Fruit fly (Drosophila melanogaster) whole organism, adult: ENCODE measurements around the gene hiro.

ENCODE experiments used
- CG11617 ChIP-seq: fragments of 200-800 bp; sonication (Bioruptor generic); optimal IDR thresholded peaks from 2 replicates; lab custom pipeline; 2017; ENCODE audit warnings: mild to moderate bottlenecking, missing biosample characterization, missing genetic modification reagents, missing genetic modification characterization
- CG12768 ChIP-seq: fragments of 200-800 bp; sonication (Bioruptor generic); optimal IDR thresholded peaks from 2 replicates; lab custom pipeline; 2017; ENCODE audit warnings: missing biosample characterization, missing genetic modification characterization, mild to moderate bottlenecking, moderate library complexity, missing genetic modification reagents
- CG14711 ChIP-seq: fragments of 200-800 bp; sonication (Bioruptor generic); optimal IDR thresholded peaks from 2 replicates; lab custom pipeline; 2018; ENCODE audit warnings: missing biosample characterization, mild to moderate bottlenecking, missing genetic modification characterization, moderate library complexity
- CG1620 ChIP-seq: fragments of 200-800 bp; sonication (Bioruptor generic); optimal IDR thresholded peaks from 2 replicates; lab custom pipeline; 2016; ENCODE audit warnings: missing biosample characterization, missing genetic modification characterization
- CG33017 ChIP-seq: fragments of 200-800 bp; sonication (Bioruptor generic); optimal IDR thresholded peaks from 2 replicates; lab custom pipeline; 2018; ENCODE audit warnings: missing biosample characterization, mild to moderate bottlenecking, missing genetic modification characterization, moderate library complexity
- CG5204 ChIP-seq: fragments of 200-800 bp; sonication (Bioruptor generic); optimal IDR thresholded peaks from 2 replicates; lab custom pipeline; 2016; ENCODE audit warnings: missing biosample characterization, missing genetic modification characterization
- CG7045 ChIP-seq: fragments of 200-800 bp; sonication (Bioruptor generic); optimal IDR thresholded peaks from 2 replicates; lab custom pipeline; 2017; ENCODE audit warnings: missing biosample characterization, mild to moderate bottlenecking, missing genetic modification characterization
- CG7101 ChIP-seq: fragments of 200-800 bp; sonication (Bioruptor generic); optimal IDR thresholded peaks from 2 replicates; lab custom pipeline; 2018; ENCODE audit warnings: missing biosample characterization, mild to moderate bottlenecking, missing genetic modification characterization, moderate library complexity
- Clk ChIP-seq: fragments of 200-800 bp; sonication (Bioruptor generic); optimal IDR thresholded peaks from 2 replicates; lab custom pipeline; 2017; ENCODE audit warnings: missing biosample characterization, missing genetic modification characterization
- Crg-1 ChIP-seq: fragments of 200-800 bp; sonication (Bioruptor generic); optimal IDR thresholded peaks from 2 replicates; lab custom pipeline; 2016; ENCODE audit warnings: missing biosample characterization, missing genetic modification characterization
- Hr96 ChIP-seq: fragments of 200-800 bp; sonication (Bioruptor generic); optimal IDR thresholded peaks from 2 replicates; lab custom pipeline; 2016; ENCODE audit warnings: missing biosample characterization, missing genetic modification characterization
- Mnt ChIP-seq: fragments of 200-800 bp; sonication (Bioruptor generic); optimal IDR thresholded peaks from 2 replicates; lab custom pipeline; 2016; ENCODE audit warnings: missing biosample characterization, mild to moderate bottlenecking, missing genetic modification characterization
- bab1 ChIP-seq: fragments of 200-800 bp; sonication (Bioruptor generic); optimal IDR thresholded peaks from 3 replicates; lab custom pipeline; 2019; ENCODE audit warnings: missing biosample characterization, mild to moderate bottlenecking, missing genetic modification characterization, moderate library complexity
- cic ChIP-seq: fragments of 200-800 bp; sonication (Bioruptor generic); optimal IDR thresholded peaks from 2 replicates; lab custom pipeline; 2017; ENCODE audit warnings: missing biosample characterization, mild to moderate bottlenecking, missing genetic modification characterization, moderate library complexity
- cnc ChIP-seq, 2 experiments: fragments of >200 bp; optimal IDR thresholded peaks; 2 replicates each; lab custom pipeline; 2017
- kay ChIP-seq: fragments of 200-800 bp; sonication (Bioruptor generic); peaks from one replicate; lab custom pipeline; 2016; ENCODE audit warnings: missing biosample characterization, missing genetic modification characterization, borderline replicate concordance
- ovo ChIP-seq: fragments of 200-800 bp; sonication (Bioruptor generic); optimal IDR thresholded peaks from 2 replicates; lab custom pipeline; 2016; ENCODE audit warnings: missing biosample characterization, missing genetic modification characterization
- pad ChIP-seq: fragments of 200-800 bp; sonication (Bioruptor generic); optimal IDR thresholded peaks from 3 replicates; lab custom pipeline; 2017; ENCODE audit warnings: missing biosample characterization, missing genetic modification characterization, mild to moderate bottlenecking, moderate library complexity, missing genetic modification reagents
- tj ChIP-seq: fragments of 200-800 bp; sonication (Bioruptor generic); optimal IDR thresholded peaks from 3 replicates; lab custom pipeline; 2017; ENCODE audit warnings: missing biosample characterization, mild to moderate bottlenecking, missing genetic modification characterization, moderate library complexity
- toe ChIP-seq: fragments of 200-800 bp; sonication (Bioruptor generic); optimal IDR thresholded peaks from 2 replicates; lab custom pipeline; 2016; ENCODE audit warnings: missing biosample characterization, missing genetic modification characterization

Gene hiro

DNA sequence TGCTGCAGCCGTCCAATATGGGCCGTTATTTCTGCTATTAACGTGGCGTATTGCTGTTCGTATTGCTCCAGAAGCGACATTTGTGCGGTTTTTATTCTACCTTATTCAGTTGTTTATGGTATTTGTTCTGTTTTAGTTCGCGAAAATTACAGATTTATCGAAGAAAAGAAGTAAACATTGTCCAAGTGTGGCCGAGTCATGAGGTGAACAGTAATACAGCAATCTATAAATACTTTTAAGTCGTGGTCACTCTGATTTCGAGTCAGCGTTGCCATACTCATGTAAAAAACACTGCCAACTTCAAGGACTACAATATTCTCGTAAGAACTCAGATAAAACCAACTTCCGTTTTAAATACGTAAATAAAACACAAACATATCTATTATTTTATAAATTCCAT, 4.9 kb upstream of the hiro start, which contains the start of gene Vti1a:
Gene Vti1a, minus strand, starts transcription at position 221 of the 400 bp plus-strand sequence.
- TF ChIP-seq bab1 (GFP tag; lab: Kevin White, UChicago) = peak; percentile 36
- TF ChIP-seq CG33017 (tag; lab: Kevin White, UChicago) = no peak
- TF ChIP-seq Mnt (GFP tag; lab: Kevin White, UChicago) = no peak
- TF ChIP-seq CG1620 (GFP tag; lab: Kevin White, UChicago) = no peak

DNA sequence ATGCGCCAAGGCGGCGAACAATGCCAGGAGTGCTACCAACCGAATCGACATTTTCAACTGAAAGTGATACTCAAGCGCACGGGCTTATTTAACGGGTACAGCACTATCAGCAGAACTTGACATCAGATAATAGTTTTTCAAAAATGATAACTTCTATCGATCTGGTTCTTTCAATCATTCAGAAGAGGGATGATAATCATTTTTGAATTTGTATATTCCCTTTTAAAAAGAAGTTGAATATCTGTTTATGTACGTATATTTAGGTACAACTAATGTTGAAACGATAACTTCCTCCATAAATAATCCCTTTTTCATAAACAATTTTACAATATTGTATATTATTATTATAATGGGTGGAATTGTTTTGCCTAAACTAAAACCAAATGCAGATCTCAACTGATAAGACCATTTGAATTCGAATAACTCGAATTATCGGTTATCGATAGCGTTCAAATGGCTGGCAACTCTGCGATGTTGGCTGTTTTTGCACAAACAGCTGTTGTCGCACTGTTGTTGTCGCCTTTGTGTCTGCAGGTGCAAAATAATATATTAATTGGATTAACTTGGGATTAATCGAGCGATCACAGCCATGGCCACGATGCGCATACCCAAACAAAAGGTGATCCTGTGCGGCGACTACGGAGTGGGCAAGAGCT, 2.4 kb upstream of the hiro start, which contains the start of the genes CG32483 and RabX6:
Gene CG32483, minus strand, starts transcription at position 51 of the 656 bp plus-strand sequence.
Gene RabX6, plus strand, starts transcription at position 487 of the 656 bp plus-strand sequence.
- peak; percentile 36 for TF ChIP-seq bab1 (GFP tag; lab: Kevin White, UChicago)
- no peak for TF ChIP-seq CG33017 (tag; lab: Kevin White, UChicago)
- TF ChIP-seq CG14711 = peak; percentile 73

DNA sequence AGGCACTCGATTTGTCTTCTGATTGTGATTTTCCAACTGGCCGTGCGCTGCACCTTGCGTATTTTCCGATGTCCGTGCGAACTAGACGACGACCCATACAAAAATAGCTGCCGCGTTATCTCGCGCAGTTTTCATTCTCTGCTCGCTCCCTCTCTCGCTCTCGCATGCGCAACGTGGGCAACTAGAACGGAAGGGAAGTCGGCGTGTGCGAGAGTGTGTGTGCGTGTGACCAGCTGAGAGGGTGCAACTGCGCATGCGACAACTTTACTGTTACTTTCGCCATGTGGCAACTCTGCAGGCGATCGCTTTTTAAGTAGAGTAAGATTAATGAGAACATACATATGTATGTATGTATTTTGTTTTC, 2.3 kb downstream of the hiro start, which contains the start of gene ebd1:
Gene ebd1, minus strand, starts transcription at position 109 of the 364 bp plus-strand sequence.
- TF ChIP-seq pad (peak; percentile 30), CG11617 (GFP tag; lab: Kevin White, UChicago) (no peak), ovo (peak; percentile 92), tj (GFP tag; lab: Kevin White, UChicago) (peak; percentile 31), Clk (no peak), CG14711 (peak; percentile 52), Mnt (GFP tag; lab: Kevin White, UChicago) (peak; percentile 25), kay (no peak)

DNA sequence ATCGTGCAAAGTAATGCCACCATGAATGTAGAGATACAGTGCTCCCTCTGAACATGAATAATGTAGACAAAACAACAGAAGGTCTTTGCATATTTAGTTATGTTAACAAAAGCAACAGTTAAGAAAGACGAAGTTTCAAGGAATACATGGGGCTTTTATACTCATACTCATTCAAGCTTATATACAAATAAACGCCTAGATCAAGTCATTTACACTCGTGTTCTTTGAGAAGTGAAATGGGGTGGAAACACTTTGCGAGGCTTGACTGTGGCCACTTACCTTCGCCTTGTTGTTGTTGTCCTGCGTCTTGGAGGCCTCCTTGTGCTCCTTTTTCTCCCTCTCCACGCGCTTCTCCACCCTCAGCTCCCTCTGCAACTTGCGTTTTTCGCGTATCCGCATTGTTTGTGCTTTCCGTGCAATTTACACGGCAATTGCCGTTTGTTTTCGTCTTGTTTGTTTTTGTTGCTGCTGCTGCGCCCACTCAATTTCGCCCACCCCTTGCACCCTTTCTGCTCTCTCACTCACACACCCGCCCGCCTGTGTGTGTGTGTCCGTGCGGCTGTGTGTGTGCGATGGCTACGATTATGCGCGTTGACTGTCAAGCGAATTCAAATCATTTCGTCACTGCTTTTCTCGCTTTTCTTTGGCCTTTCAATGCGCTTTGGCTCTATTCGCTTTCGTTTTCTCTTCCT, 2.9 kb downstream of the hiro start:
- no peak for TF ChIP-seq cic (GFP tag; lab: Kevin White, UChicago)
- peak; percentile 3 for TF ChIP-seq Hr96 (GFP tag; lab: Kevin White, UChicago)
- no peak for TF ChIP-seq Clk
- peak; percentile 1 for TF ChIP-seq Mnt (GFP tag; lab: Kevin White, UChicago)
- no peak for TF ChIP-seq cnc (optimal IDR thresholded peaks at IDR 0.05; lab: Kevin White, UChicago)
- no peak for TF ChIP-seq CG11617 (GFP tag; lab: Kevin White, UChicago)
- TF ChIP-seq tj (GFP tag; lab: Kevin White, UChicago) = peak; percentile 56
- TF ChIP-seq CG7045 (GFP tag; lab: Kevin White, UChicago) = no peak
- no peak for TF ChIP-seq CG33017 (tag; lab: Kevin White, UChicago)
- no peak for TF ChIP-seq kay
- no peak for TF ChIP-seq CG12768 (GFP tag; lab: Kevin White, UChicago)
- no peak for TF ChIP-seq CG14711
- no peak for TF ChIP-seq pad
- TF ChIP-seq CG1620 (GFP tag; lab: Kevin White, UChicago) = no peak
- TF ChIP-seq ovo = no peak
- TF ChIP-seq bab1 (GFP tag; lab: Kevin White, UChicago) = no peak
- no peak for TF ChIP-seq CG5204
- TF ChIP-seq CG7101 (tag; lab: Kevin White, UChicago) = no peak
- TF ChIP-seq toe (GFP tag; lab: Kevin White, UChicago) = no peak
- TF ChIP-seq Crg-1 (GFP tag; lab: Kevin White, UChicago) = no peak

DNA sequence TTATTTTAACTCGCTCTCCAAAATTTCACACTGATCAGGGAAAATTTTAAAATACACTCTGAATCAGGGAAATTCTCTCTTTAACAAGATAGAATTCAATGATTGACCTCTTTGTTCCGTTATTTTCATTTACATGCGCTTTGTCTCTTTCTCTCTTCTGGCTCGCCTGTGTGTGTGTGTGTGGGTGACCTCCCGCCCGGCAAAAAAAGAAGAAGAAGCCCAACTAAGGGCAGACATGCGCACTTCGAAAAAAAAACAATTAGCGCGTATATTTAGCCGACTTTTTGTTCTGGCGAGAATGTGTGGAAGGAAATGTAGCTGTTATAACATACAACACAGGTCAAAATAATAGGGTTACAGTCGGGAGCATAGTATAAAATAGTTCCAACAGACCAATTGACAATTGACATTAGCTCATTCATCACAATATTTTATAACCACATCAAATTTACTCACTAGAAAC, 5.3 kb downstream of the hiro start, which contains the start of gene CG3386:
Gene CG3386, minus strand, starts transcription at position 51 of the 463 bp plus-strand sequence.
- TF ChIP-seq CG33017 (tag; lab: Kevin White, UChicago) = no peak
- peak; percentile 85 for TF ChIP-seq ovo
- TF ChIP-seq kay = no peak
- no peak for TF ChIP-seq CG7045 (GFP tag; lab: Kevin White, UChicago)
- no peak for TF ChIP-seq CG1620 (GFP tag; lab: Kevin White, UChicago)

DNA sequence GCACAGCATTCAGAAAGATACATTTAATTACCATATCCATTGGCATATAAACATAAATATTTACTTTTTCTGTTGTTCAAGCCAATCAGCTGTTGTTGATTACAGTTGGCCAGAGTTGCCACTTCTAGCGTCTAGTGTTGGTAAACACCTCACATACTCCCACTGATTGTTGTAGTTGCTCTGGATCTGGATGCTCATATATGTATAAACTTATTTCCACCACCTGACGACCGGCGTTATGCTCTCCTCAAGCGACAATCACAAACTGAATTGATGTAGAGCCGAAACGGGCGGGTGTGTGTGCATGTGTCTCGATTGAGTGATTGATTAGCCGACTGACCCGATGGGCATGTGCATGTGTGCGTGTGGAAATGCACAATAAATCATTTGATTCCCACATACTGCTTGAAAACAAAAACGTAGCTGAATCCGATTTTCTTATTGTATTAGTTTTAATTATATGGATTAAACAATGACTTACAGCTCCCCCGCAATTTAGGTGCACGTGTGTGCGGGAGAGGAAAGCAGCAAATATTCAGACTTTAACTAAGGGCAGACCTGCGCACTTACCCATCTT, 5.9 kb downstream of the hiro start:
- TF ChIP-seq toe (GFP tag; lab: Kevin White, UChicago) (peak; percentile 42), Mnt (GFP tag; lab: Kevin White, UChicago) (peak; percentile 81), cnc (optimal IDR thresholded peaks at IDR 0.05; lab: Kevin White, UChicago) (no peak), bab1 (GFP tag; lab: Kevin White, UChicago) (no peak), CG7045 (GFP tag; lab: Kevin White, UChicago) (peak; percentile 42), Hr96 (GFP tag; lab: Kevin White, UChicago) (no peak), ovo (peak; percentile 3), tj (GFP tag; lab: Kevin White, UChicago) (peak; percentile 15), kay (no peak), cic (GFP tag; lab: Kevin White, UChicago) (peak; percentile 41), CG33017 (tag; lab: Kevin White, UChicago) (peak; percentile 57), CG7101 (tag; lab: Kevin White, UChicago) (peak; percentile 66), CG12768 (GFP tag; lab: Kevin White, UChicago) (peak; percentile 62), CG14711 (peak; percentile 91), pad (peak; percentile 47), Crg-1 (GFP tag; lab: Kevin White, UChicago) (peak; percentile 88), CG5204 (peak; percentile 35), CG11617 (GFP tag; lab: Kevin White, UChicago) (peak; percentile 34), Clk (no peak), CG1620 (GFP tag; lab: Kevin White, UChicago) (peak; percentile 72)
